Worm (Caenorhabditis elegans) whole organism, L4/young adult: ENCODE measurements around the gene T05H10.1.

Experiments used
- W03F9.2 ChIP-seq: fragments of 150-350 bp; optimal IDR thresholded peaks from 2 replicates; lab custom pipeline; 2014; ENCODE audit warnings: missing biosample characterization, missing genetic modification characterization
- him-1 ChIP-seq: sonication (generic microtip); optimal IDR thresholded peaks from 2 replicates; lab custom pipeline; 2016; ENCODE audit warnings: missing genotype, missing genetic modification reagents, missing genetic modification characterization, missing compliant biosample characterization

- TF ChIP-seq W03F9.2: no peak
- TF ChIP-seq him-1 (tag; lab: Kevin White, UChicago): no peak
Observed at ce11 chrII:8022461-8022860, 19.9 kb upstream of the T05H10.1 start, which contains the start of gene hda-2.
